Fruit fly (Drosophila melanogaster) whole organism, embryonic: ENCODE data around the gene SoYb.

Experiments used
- ATbp ChIP-seq: fragments of 200-800 bp; sonication (Bioruptor generic); optimal IDR thresholded peaks from 2 replicates; lab custom pipeline; 2017; ENCODE audit warnings: missing biosample characterization, mild to moderate bottlenecking, missing genetic modification characterization, missing genetic modification reagents
- CG12071 ChIP-seq: fragments of 200-800 bp; sonication (Bioruptor generic); optimal IDR thresholded peaks from 3 replicates; lab custom pipeline; 2018; ENCODE audit warnings: missing biosample characterization, mild to moderate bottlenecking, missing genetic modification characterization
- CG14667 ChIP-seq: fragments of 200-800 bp; sonication (Bioruptor generic); IDR thresholded peaks from 2 replicates; pipeline ENCODE4 v1.3.6; 2022; ENCODE audit warnings: missing biosample characterization, missing genetic modification characterization
- CG14860 ChIP-seq: fragments of 200-800 bp; sonication (Bioruptor generic); IDR thresholded peaks from 3 replicates; pipeline ENCODE4 v1.3.6; 2022; ENCODE audit warnings: missing biosample characterization, missing genetic modification characterization; ENCODE audit not compliant: partially characterized antibody
- CG1603 ChIP-seq: fragments of 200-800 bp; sonication (Bioruptor generic); optimal IDR thresholded peaks from 2 replicates; lab custom pipeline; 2019; ENCODE audit warnings: missing biosample characterization, mild to moderate bottlenecking, missing genetic modification characterization, moderate library complexity
- CG2116 ChIP-seq: fragments of 200-800 bp; sonication (Bioruptor generic); optimal IDR thresholded peaks from 3 replicates; lab custom pipeline; 2018; ENCODE audit warnings: missing biosample characterization, mild to moderate bottlenecking, missing genetic modification characterization
- CG2202 ChIP-seq: fragments of 200-800 bp; sonication (Bioruptor generic); optimal IDR thresholded peaks from 2 replicates; lab custom pipeline; 2018; ENCODE audit warnings: missing biosample characterization, mild to moderate bottlenecking, missing genetic modification characterization
- CG32532 ChIP-seq: fragments of 200-800 bp; sonication (Bioruptor generic); IDR thresholded peaks from 2 replicates; pipeline ENCODE4 v1.3.6; 2022; ENCODE audit warnings: missing biosample characterization, missing genetic modification characterization
- CG32767 ChIP-seq: fragments of 200-800 bp; sonication (Bioruptor generic); IDR thresholded peaks from 2 replicates; pipeline ENCODE4 v1.3.6; 2022; ENCODE audit warnings: missing biosample characterization, missing genetic modification characterization
- CG3995 ChIP-seq: fragments of 200-800 bp; sonication (Bioruptor generic); optimal IDR thresholded peaks from 3 replicates; lab custom pipeline; 2016; ENCODE audit warnings: missing biosample characterization, missing genetic modification characterization
- CG8290 ChIP-seq, 3 experiments: fragments of 200-800 bp; sonication (Bioruptor generic); optimal IDR thresholded peaks; 2 replicates each; lab custom pipeline; 2016 to 2019; ENCODE audit warnings: missing biosample characterization in 3 of 3, missing genetic modification characterization in 3 of 3, mild to moderate bottlenecking in 2 of 3, moderate library complexity in 1 of 3
- CG8924 ChIP-seq: fragments of 200-800 bp; optimal IDR thresholded peaks from 3 replicates; lab custom pipeline; 2019; ENCODE audit warnings: missing biosample characterization, mild to moderate bottlenecking, missing genetic modification characterization, moderate library complexity
- CG9876 ChIP-seq: fragments of 200-800 bp; sonication (Bioruptor generic); optimal IDR thresholded peaks from 2 replicates; lab custom pipeline; 2016; ENCODE audit warnings: missing biosample characterization, missing genetic modification characterization
- CG9932 ChIP-seq: fragments of 200-800 bp; sonication (Bioruptor generic); IDR thresholded peaks from 2 replicates; pipeline ENCODE4 v1.3.6; 2022; ENCODE audit warnings: missing biosample characterization, missing genetic modification characterization
- Dad ChIP-seq: fragments of 200-800 bp; sonication (Bioruptor generic); optimal IDR thresholded peaks from 3 replicates; lab custom pipeline; 2016; ENCODE audit warnings: missing biosample characterization, missing genetic modification characterization
- Ets65A ChIP-seq: fragments of 200-800 bp; sonication (Bioruptor generic); peaks from one replicate; lab custom pipeline; 2016; ENCODE audit warnings: missing biosample characterization, missing genetic modification characterization
- HLH3B ChIP-seq: fragments of 200-800 bp; sonication (Bioruptor generic); IDR thresholded peaks from 2 replicates; pipeline ENCODE4 v1.3.6; 2022; ENCODE audit warnings: missing biosample characterization, missing genetic modification characterization
- HLH4C ChIP-seq: fragments of 200-800 bp; sonication (Bioruptor generic); IDR thresholded peaks from 3 replicates; pipeline ENCODE4 v1.3.6; 2022; ENCODE audit warnings: missing biosample characterization, missing genetic modification characterization; ENCODE audit not compliant: partially characterized antibody
- Hmr ChIP-seq: fragments of 200-800 bp; sonication (Bioruptor generic); optimal IDR thresholded peaks from 3 replicates; lab custom pipeline; 2017; ENCODE audit warnings: mild to moderate bottlenecking, missing biosample characterization, missing genetic modification reagents, missing genetic modification characterization
- Hr39 ChIP-seq: fragments of >200 bp; optimal IDR thresholded peaks from 2 replicates; lab custom pipeline; 2017
- MESR4 ChIP-seq: fragments of 200-800 bp; sonication (Bioruptor generic); optimal IDR thresholded peaks from 2 replicates; lab custom pipeline; 2018; ENCODE audit warnings: missing biosample characterization, mild to moderate bottlenecking, missing genetic modification characterization, moderate library complexity
- Med ChIP-seq: fragments of 200-800 bp; sonication (Bioruptor generic); peaks from one replicate; lab custom pipeline; 2016; ENCODE audit warnings: missing biosample characterization, missing genetic modification characterization, mild to moderate bottlenecking, inconsistent platforms, moderate library complexity
- Trl ChIP-seq, 3 experiments: fragments of >200 bp in 2 of 3; fragments of 200-800 bp in 1 of 3; sonication (Bioruptor generic) in 1 of 3; optimal IDR thresholded peaks; 2 replicates in 1 of 3; 3 replicates in 2 of 3; lab custom pipeline; 2016 to 2017; ENCODE audit warnings: missing biosample characterization in 1 of 3, missing genetic modification characterization in 1 of 3
- Usf ChIP-seq: fragments of 200-800 bp; sonication (Bioruptor generic); optimal IDR thresholded peaks from 2 replicates; lab custom pipeline; 2017; ENCODE audit warnings: missing genotype, missing biosample characterization, missing genetic modification characterization
- bbx ChIP-seq: fragments of 200-800 bp; sonication (Bioruptor generic); IDR thresholded peaks from 2 replicates; pipeline ENCODE4 v1.3.6; 2022; ENCODE audit warnings: missing biosample characterization, missing genetic modification characterization; ENCODE audit not compliant: partially characterized antibody
- disco-r ChIP-seq: fragments of 200-800 bp; sonication (Bioruptor generic); optimal IDR thresholded peaks from 2 replicates; lab custom pipeline; 2016; ENCODE audit warnings: missing biosample characterization, missing genetic modification characterization
- fu2 ChIP-seq: fragments of 200-800 bp; sonication (Bioruptor generic); optimal IDR thresholded peaks from 2 replicates; lab custom pipeline; 2016; ENCODE audit warnings: missing biosample characterization, missing genetic modification characterization
- gce ChIP-seq: fragments of 200-800 bp; sonication (Bioruptor generic); IDR thresholded peaks from 3 replicates; pipeline ENCODE4 v1.3.6; 2022; ENCODE audit warnings: missing biosample characterization, missing genetic modification characterization
- gcm2 ChIP-seq: fragments of 200-800 bp; sonication (Bioruptor generic); optimal IDR thresholded peaks from 2 replicates; lab custom pipeline; 2016; ENCODE audit warnings: missing biosample characterization, missing genetic modification characterization
- grau ChIP-seq: fragments of 200-800 bp; optimal IDR thresholded peaks from 3 replicates; lab custom pipeline; 2019; ENCODE audit warnings: missing biosample characterization, mild to moderate bottlenecking, missing genetic modification characterization, moderate library complexity
- grn ChIP-seq: fragments of 200-800 bp; sonication (Bioruptor generic); optimal IDR thresholded peaks from 3 replicates; lab custom pipeline; 2017; ENCODE audit warnings: missing biosample characterization, missing genetic modification characterization
- gsb ChIP-seq: fragments of 200-800 bp; sonication (Bioruptor generic); IDR thresholded peaks from 2 replicates; pipeline ENCODE4 v1.3.6; 2022; ENCODE audit warnings: missing biosample characterization, missing genetic modification characterization
- hbn ChIP-seq: fragments of 200-800 bp; sonication (Bioruptor generic); IDR thresholded peaks from 2 replicates; pipeline ENCODE4 v1.3.6; 2022; ENCODE audit warnings: missing biosample characterization, missing genetic modification characterization; ENCODE audit not compliant: partially characterized antibody
- lbe ChIP-seq: fragments of 200-800 bp; sonication (Bioruptor generic); optimal IDR thresholded peaks from 2 replicates; lab custom pipeline; 2016; ENCODE audit warnings: missing biosample characterization, mild to moderate bottlenecking, missing genetic modification characterization
- lov ChIP-seq, 2 experiments: fragments of 200-800 bp in 1 of 2; fragments of >200 bp in 1 of 2; sonication (Bioruptor generic) in 1 of 2; IDR thresholded peaks in 1 of 2; optimal IDR thresholded peaks in 1 of 2; 2 replicates in 1 of 2; 3 replicates in 1 of 2; pipeline versions ENCODE4 v1.3.6 to Lab custom; 2017 to 2022; ENCODE audit warnings: missing biosample characterization in 1 of 2, missing genetic modification characterization in 1 of 2
- nerfin-1 ChIP-seq: fragments of 200-800 bp; sonication (Bioruptor generic); optimal IDR thresholded peaks from 3 replicates; lab custom pipeline; 2019; ENCODE audit warnings: missing biosample characterization, mild to moderate bottlenecking, missing genetic modification characterization, moderate library complexity
- nom ChIP-seq: fragments of 200-800 bp; sonication (Bioruptor generic); optimal IDR thresholded peaks from 2 replicates; lab custom pipeline; 2017; ENCODE audit warnings: missing biosample characterization, missing genetic modification characterization, mild to moderate bottlenecking, moderate library complexity, missing genetic modification reagents
- onecut ChIP-seq: fragments of 200-800 bp; sonication (Bioruptor generic); IDR thresholded peaks from 2 replicates; pipeline ENCODE4 v1.3.6; 2022; ENCODE audit warnings: missing biosample characterization, missing genetic modification characterization
- sima ChIP-seq: fragments of 200-800 bp; sonication (Bioruptor generic); optimal IDR thresholded peaks from 2 replicates; lab custom pipeline; 2016; ENCODE audit warnings: missing biosample characterization, missing genetic modification characterization
- sqz ChIP-seq: fragments of 200-800 bp; sonication (Bioruptor generic); optimal IDR thresholded peaks from 3 replicates; lab custom pipeline; 2018; ENCODE audit warnings: missing biosample characterization, mild to moderate bottlenecking, missing genetic modification characterization
- tna ChIP-seq: fragments of 200-800 bp; sonication (Bioruptor generic); IDR thresholded peaks from 2 replicates; pipeline ENCODE4 v1.3.6; 2022; ENCODE audit warnings: missing biosample characterization, missing genetic modification characterization; ENCODE audit not compliant: partially characterized antibody
- unpg ChIP-seq: fragments of 200-800 bp; sonication (Bioruptor generic); optimal IDR thresholded peaks from 3 replicates; lab custom pipeline; 2018; ENCODE audit warnings: missing biosample characterization, mild to moderate bottlenecking, missing genetic modification characterization, moderate library complexity
- wdn ChIP-seq: fragments of 200-800 bp; sonication (Bioruptor generic); IDR thresholded peaks from 2 replicates; pipeline ENCODE4 v1.3.6; 2022; ENCODE audit warnings: missing biosample characterization, missing genetic modification characterization
- zen2 ChIP-seq: fragments of 200-800 bp; sonication (Bioruptor generic); IDR thresholded peaks from 3 replicates; pipeline ENCODE4 v1.3.6; 2022; ENCODE audit warnings: missing biosample characterization, missing genetic modification characterization; ENCODE audit not compliant: partially characterized antibody
- zf30C ChIP-seq: fragments of 200-800 bp; sonication (Bioruptor generic); optimal IDR thresholded peaks from 3 replicates; lab custom pipeline; 2018; ENCODE audit warnings: missing biosample characterization, mild to moderate bottlenecking, missing genetic modification characterization
- zfh2 ChIP-seq: fragments of 200-800 bp; sonication (Bioruptor generic); optimal IDR thresholded peaks from 2 replicates; lab custom pipeline; 2016; ENCODE audit warnings: missing biosample characterization, missing genetic modification characterization

The SoYb gene

DNA sequence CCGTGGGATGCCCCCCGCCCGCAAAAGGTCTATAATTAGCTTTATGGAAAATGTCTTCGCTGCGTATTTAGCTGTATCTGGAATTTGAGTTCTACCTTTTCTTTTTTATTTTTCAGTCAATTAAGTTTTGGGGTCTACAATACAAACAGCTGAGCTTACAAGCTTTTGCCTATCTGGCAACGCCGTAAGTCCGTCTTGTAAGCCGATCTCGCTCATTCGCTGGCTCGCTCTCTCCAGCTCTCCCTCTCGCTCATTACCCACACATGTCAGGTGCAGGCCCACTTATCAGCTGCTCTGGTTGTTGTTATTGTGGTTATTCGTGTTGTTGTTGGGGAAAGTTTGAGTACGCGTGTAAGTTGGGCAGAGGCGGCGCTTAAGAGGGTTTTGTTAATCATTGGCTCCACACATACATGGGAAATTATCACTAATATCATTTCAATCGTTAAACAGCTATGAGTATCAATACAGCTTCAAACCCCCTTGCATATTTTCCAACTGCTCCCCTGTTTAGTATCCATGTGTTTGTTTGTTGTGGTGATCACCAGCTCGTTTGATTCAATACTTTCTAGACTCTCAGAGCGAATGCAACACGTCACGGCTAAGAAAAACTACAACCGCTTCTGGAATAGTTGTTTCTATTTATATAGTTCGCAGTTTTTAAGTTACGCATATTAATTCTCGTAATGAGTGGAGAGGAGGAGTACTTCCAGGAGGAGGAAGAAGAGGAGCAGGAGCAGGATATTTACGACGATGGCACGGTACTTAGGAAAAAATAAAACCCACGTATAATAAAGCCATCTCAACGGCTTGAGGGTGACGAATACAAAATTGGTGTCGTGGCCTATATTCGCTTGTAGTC, 7.5 kb upstream of the SoYb start (continued):
- peak; percentile 59 to 76 for TF ChIP-seq Trl (optimal IDR thresholded peaks at IDR 0.05; lab: Kevin White, UChicago)
- peak; percentile 98 for TF ChIP-seq Trl (GFP tag; optimal IDR thresholded peaks at IDR 0.05; lab: Kevin White, UChicago)
- TF ChIP-seq gce (GFP tag; lab: Robert Waterston, UW): peak; percentile 95
- TF ChIP-seq CG9932: peak; percentile 99
- TF ChIP-seq zfh2: peak; percentile 99
- peak; percentile 89 for TF ChIP-seq sima
- peak; percentile 97 for TF ChIP-seq fu2 (GFP tag; lab: Kevin White, UChicago)
- peak; percentile 78 for TF ChIP-seq grn (GFP tag; lab: Kevin White, UChicago)
- peak; percentile 98 for TF ChIP-seq CG9876
- peak; percentile 97 for TF ChIP-seq Dad (GFP tag; lab: Kevin White, UChicago)
- TF ChIP-seq Med (GFP tag; lab: Kevin White, UChicago): peak; percentile 100
- TF ChIP-seq Hr39 (lab: Kevin White, UChicago): no peak
- no peak for TF ChIP-seq zf30C (GFP tag; lab: Kevin White, UChicago)
- TF ChIP-seq unpg (GFP tag; lab: Kevin White, UChicago): peak; percentile 98
- TF ChIP-seq wdn (GFP tag; lab: Robert Waterston, UW): peak; percentile 98
- TF ChIP-seq gsb (GFP tag; lab: Robert Waterston, UW): peak; percentile 96
- peak; percentile 9; the same call in 1 of the 2 replicates for TF ChIP-seq bbx (GFP tag; lab: Robert Waterston, UW)
- TF ChIP-seq nom (GFP tag; lab: Kevin White, UChicago): peak; percentile 98
- peak; percentile 97 for TF ChIP-seq CG12071 (GFP tag; lab: Kevin White, UChicago)
- peak; percentile 97 for TF ChIP-seq HLH3B
- TF ChIP-seq Ets65A: peak; percentile 100

- TF ChIP-seq CG3995 (GFP tag; lab: Kevin White, UChicago) (peak; percentile 12), onecut (peak; percentile 19; the same call in 1 of the 2 replicates), CG32767 (GFP tag; lab: Robert Waterston, UW) (no peak), CG8290 (GFP tag; optimal IDR thresholded peaks at IDR 0.05; lab: Kevin White, UChicago) (no peak), CG8290 (tag; optimal IDR thresholded peaks at IDR 0.05; lab: Kevin White, UChicago) (peak in 1 of 2 experiments; percentile 33), CG2202 (tag; lab: Kevin White, UChicago) (no peak), CG1603 (tag; lab: Kevin White, UChicago) (peak; percentile 46), HLH4C (GFP tag; lab: Robert Waterston, UW) (peak; percentile 87), gcm2 (GFP tag; lab: Kevin White, UChicago) (no peak), Usf (GFP tag; lab: Kevin White, UChicago) (no peak), lov (optimal IDR thresholded peaks at IDR 0.05; lab: Kevin White, UChicago) (no peak), lov (GFP tag; IDR thresholded peaks at IDR 0.05; lab: Robert Waterston, UW) (no peak), CG32532 (GFP tag; lab: Robert Waterston, UW) (peak; percentile 11; the same call in 1 of the 2 replicates), ATbp (GFP tag; lab: Kevin White, UChicago) (no peak), grau (tag; lab: Kevin White, UChicago) (peak; percentile 3), tna (GFP tag; lab: Robert Waterston, UW) (peak; percentile 94), nom (GFP tag; lab: Kevin White, UChicago) (peak; percentile 62), hbn (GFP tag; lab: Robert Waterston, UW) (peak; percentile 87), zen2 (peak; percentile 90; the same call in 2 of the 3 replicates), nerfin-1 (tag; lab: Kevin White, UChicago) (peak; percentile 55), CG2116 (GFP tag; lab: Kevin White, UChicago) (peak; percentile 48), lbe (GFP tag; lab: Kevin White, UChicago) (peak; percentile 10), CG14667 (GFP tag; lab: Robert Waterston, UW) (no peak), MESR4 (GFP tag; lab: Kevin White, UChicago) (peak; percentile 63), CG8924 (tag; lab: Kevin White, UChicago) (peak; percentile 27), Hmr (GFP tag; lab: Kevin White, UChicago) (no peak), CG14860 (GFP tag; lab: Robert Waterston, UW) (peak; percentile 91), sqz (GFP tag; lab: Kevin White, UChicago) (no peak), CG9932 (peak; percentile 47; the same call in 1 of the 2 replicates), disco-r (no peak)
Measured at dm6 chr2L:10009293-10009695, 6.8 kb upstream of the SoYb start, which contains the start of gene Trp1. Gene Trp1 (plus strand): TSS chr2L:10009381.
